Fruit fly (Drosophila melanogaster): ENCODE measurements around the gene CG34277.

CG34277 gene

DNA sequence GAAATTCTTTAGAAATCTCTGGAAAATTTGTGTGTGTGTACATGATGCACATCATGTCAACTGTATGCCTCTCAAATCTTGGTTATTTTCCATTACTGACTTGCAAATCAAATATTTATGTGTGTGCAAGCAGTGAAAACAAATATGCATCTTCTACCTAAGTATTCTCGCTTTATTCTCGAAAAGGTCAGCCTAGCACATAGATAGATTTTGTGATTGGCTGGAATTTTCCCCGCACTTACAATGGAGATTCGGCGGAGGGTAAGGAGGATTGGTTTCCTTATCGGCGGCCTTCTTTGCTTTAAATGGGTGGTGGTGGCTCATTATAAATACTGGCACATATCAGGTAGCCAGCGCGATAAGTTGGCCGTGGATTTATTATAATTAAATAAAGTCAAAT lies 41.4 kb upstream of the CG34277 start (continued):
- no peak for TF ChIP-seq D (optimal IDR thresholded peaks at IDR 0.05)
- TF ChIP-seq D (GFP tag; optimal IDR thresholded peaks at IDR 0.05), result peak; percentile 20
- TF ChIP-seq Hsf (GFP tag; optimal IDR thresholded peaks at IDR 0.05), result peak; percentile 3
- peak; percentile 55 for TF ChIP-seq Nf-YB (GFP tag; optimal IDR thresholded peaks at IDR 0.05)
- TF ChIP-seq CG33557 (GFP tag; optimal IDR thresholded peaks at IDR 0.05), result peak; percentile 35
- TF ChIP-seq CG4854 (GFP tag; optimal IDR thresholded peaks at IDR 0.05), result no peak
- TF ChIP-seq sc (optimal IDR thresholded peaks at IDR 0.05), result no peak
- TF ChIP-seq sc (GFP tag; optimal IDR thresholded peaks at IDR 0.05), result peak; percentile 48
- peak; percentile 53 for TF ChIP-seq zen (tag; optimal IDR thresholded peaks at IDR 0.05)
- TF ChIP-seq CG14710 (tag; optimal IDR thresholded peaks at IDR 0.05), result peak; percentile 29
- TF ChIP-seq CG15696 (tag; optimal IDR thresholded peaks at IDR 0.05), result peak; percentile 78
- TF ChIP-seq CG6175 (GFP tag; IDR thresholded peaks at IDR 0.05), result no peak
- no peak for TF ChIP-seq CG9437 (GFP tag; optimal IDR thresholded peaks at IDR 0.05)
- peak; percentile 20 for TF ChIP-seq CG18262 (tag; optimal IDR thresholded peaks at IDR 0.05)
- peak; percentile 8 for TF ChIP-seq CG4820 (GFP tag; optimal IDR thresholded peaks at IDR 0.05)
- no peak for TF ChIP-seq grau (tag; optimal IDR thresholded peaks at IDR 0.05)
- TF ChIP-seq ac (GFP tag; optimal IDR thresholded peaks at IDR 0.05), result peak; percentile 68
- TF ChIP-seq Mad (GFP tag; optimal IDR thresholded peaks at IDR 0.05), result no peak
- peak; percentile 56 for TF ChIP-seq CG9727 (GFP tag; optimal IDR thresholded peaks at IDR 0.05)
- TF ChIP-seq CG11504 (tag; optimal IDR thresholded peaks at IDR 0.05), result peak; percentile 22
- TF ChIP-seq CG7271 (tag; optimal IDR thresholded peaks at IDR 0.05), result peak; percentile 62
- no peak for TF ChIP-seq yki (optimal IDR thresholded peaks at IDR 0.05)
- TF ChIP-seq Xrp1 (GFP tag; IDR thresholded peaks at IDR 0.05), result peak; percentile 24; the same call in 1 of the 2 replicates
- TF ChIP-seq CG1832 (GFP tag; optimal IDR thresholded peaks at IDR 0.05), result no peak
- peak; percentile 42 for TF ChIP-seq exex (tag; optimal IDR thresholded peaks at IDR 0.05)
- peak; percentile 61 for TF ChIP-seq dmrt11E (tag; optimal IDR thresholded peaks at IDR 0.05)
- no peak for TF ChIP-seq Dll (GFP tag; IDR thresholded peaks at IDR 0.05; ENCODE audit: partially characterized antibody)
- TF ChIP-seq bsh (GFP tag; optimal IDR thresholded peaks at IDR 0.05), result peak in 1 of 2 experiments; percentile 43
- peak; percentile 6 for TF ChIP-seq CG10979 (tag; optimal IDR thresholded peaks at IDR 0.05)
- TF ChIP-seq crol (GFP tag; IDR thresholded peaks at IDR 0.05), result 0 out of 2 replicates have a peak, but pooled peaks have one; percentile 19
- no peak for TF ChIP-seq Side (GFP tag; optimal IDR thresholded peaks at IDR 0.05)
- peak; percentile 2 for TF ChIP-seq HLHmδ (GFP tag; optimal IDR thresholded peaks at IDR 0.05)
- TF ChIP-seq CG43689 (GFP tag; IDR thresholded peaks at IDR 0.05), result no peak
- TF ChIP-seq tna (GFP tag; IDR thresholded peaks at IDR 0.05; ENCODE audit: partially characterized antibody), result no peak
- TF ChIP-seq sens (GFP tag), result peak; percentile 89
- no peak for TF ChIP-seq ems (GFP tag; optimal IDR thresholded peaks at IDR 0.05)
- no peak for TF ChIP-seq CHES-1-like (GFP tag; optimal IDR thresholded peaks at IDR 0.05)
- peak; percentile 52 for TF ChIP-seq Med (GFP tag)
- TF ChIP-seq Hr78 (GFP tag; optimal IDR thresholded peaks at IDR 0.05), result peak in 1 of 2 experiments; percentile 59
- TF ChIP-seq CG17328 (GFP tag; IDR thresholded peaks at IDR 0.05), result peak; percentile 16; the same call in 1 of the 2 replicates
- no peak for TF ChIP-seq Ets65A (GFP tag)
- peak; percentile 4 for TF ChIP-seq CG17568 (GFP tag; optimal IDR thresholded peaks at IDR 0.05)
- TF ChIP-seq CG1603 (tag; optimal IDR thresholded peaks at IDR 0.05), result peak; percentile 53
- TF ChIP-seq CG1529 (GFP tag; optimal IDR thresholded peaks at IDR 0.05), result peak; percentile 10
- no peak for TF ChIP-seq TFAM (GFP tag; optimal IDR thresholded peaks at IDR 0.05)
